Fruit fly (Drosophila melanogaster) whole organism, embryonic: ENCODE results near the gene ab.

Experiments used
- Ada2b ChIP-seq: fragments of 200-800 bp; sonication (Bioruptor generic); IDR thresholded peaks from 2 replicates; pipeline ENCODE4 v1.3.6; 2022; ENCODE audit warnings: missing biosample characterization, missing genetic modification characterization
- CG10431 ChIP-seq: fragments of 200-800 bp; sonication (Bioruptor generic); optimal IDR thresholded peaks from 3 replicates; lab custom pipeline; 2018; ENCODE audit warnings: missing biosample characterization, mild to moderate bottlenecking, missing genetic modification characterization
- CG12769 ChIP-seq: fragments of 200-800 bp; sonication (Bioruptor generic); optimal IDR thresholded peaks from 2 replicates; lab custom pipeline; 2019; ENCODE audit warnings: missing biosample characterization, mild to moderate bottlenecking, missing genetic modification characterization, moderate library complexity
- CG15011 ChIP-seq: fragments of 200-800 bp; sonication (Bioruptor generic); optimal IDR thresholded peaks from 3 replicates; lab custom pipeline; 2018; ENCODE audit warnings: missing biosample characterization, mild to moderate bottlenecking, missing genetic modification characterization
- CG15601 ChIP-seq: fragments of 200-800 bp; sonication (Bioruptor generic); optimal IDR thresholded peaks from 3 replicates; lab custom pipeline; 2019; ENCODE audit warnings: missing biosample characterization, mild to moderate bottlenecking, missing genetic modification characterization, moderate library complexity
- CG17912 ChIP-seq: fragments of 200-800 bp; sonication (Bioruptor generic); optimal IDR thresholded peaks from 2 replicates; lab custom pipeline; 2018; ENCODE audit warnings: missing biosample characterization, mild to moderate bottlenecking, missing genetic modification characterization
- CG18476 ChIP-seq: fragments of 200-800 bp; sonication (Bioruptor generic); optimal IDR thresholded peaks from 2 replicates; lab custom pipeline; 2016; ENCODE audit warnings: missing biosample characterization, mild to moderate bottlenecking, missing genetic modification characterization
- CG18764 ChIP-seq: fragments of 200-800 bp; sonication (Bioruptor generic); optimal IDR thresholded peaks from 3 replicates; lab custom pipeline; 2016; ENCODE audit warnings: missing biosample characterization, missing genetic modification characterization
- CG30020 ChIP-seq: fragments of 200-800 bp; optimal IDR thresholded peaks from 2 replicates; lab custom pipeline; 2019; ENCODE audit warnings: missing biosample characterization, mild to moderate bottlenecking, missing genetic modification characterization, moderate library complexity
- CG31365 ChIP-seq: fragments of 200-800 bp; sonication (Bioruptor generic); optimal IDR thresholded peaks from 2 replicates; lab custom pipeline; 2018; ENCODE audit warnings: missing biosample characterization, mild to moderate bottlenecking, missing genetic modification characterization
- CG34224 ChIP-seq: fragments of 200-800 bp; sonication (Bioruptor generic); IDR thresholded peaks from 3 replicates; pipeline ENCODE4 v1.3.6; 2022; ENCODE audit warnings: missing biosample characterization, missing genetic modification characterization; ENCODE audit not compliant: partially characterized antibody
- CG3838 ChIP-seq: fragments of 200-800 bp; sonication (Bioruptor generic); optimal IDR thresholded peaks from 3 replicates; lab custom pipeline; 2016; ENCODE audit warnings: missing biosample characterization, missing genetic modification characterization
- CG4707 ChIP-seq: fragments of 200-800 bp; sonication (Bioruptor generic); optimal IDR thresholded peaks from 2 replicates; lab custom pipeline; 2018; ENCODE audit warnings: missing biosample characterization, mild to moderate bottlenecking, missing genetic modification characterization, moderate library complexity
- CG7987 ChIP-seq: fragments of 200-800 bp; sonication (Bioruptor generic); optimal IDR thresholded peaks from 2 replicates; lab custom pipeline; 2018; ENCODE audit warnings: missing biosample characterization, mild to moderate bottlenecking, missing genetic modification characterization, moderate library complexity
- CG8281 ChIP-seq: fragments of 200-800 bp; sonication (Bioruptor generic); optimal IDR thresholded peaks from 2 replicates; lab custom pipeline; 2018; ENCODE audit warnings: missing biosample characterization, mild to moderate bottlenecking, missing genetic modification characterization, moderate library complexity
- Dbx ChIP-seq: fragments of 200-800 bp; sonication (Bioruptor generic); IDR thresholded peaks from 3 replicates; pipeline ENCODE4 v1.3.6; 2022; ENCODE audit warnings: missing biosample characterization, missing genetic modification characterization
- Dp ChIP-seq: fragments of 200-800 bp; sonication (Bioruptor generic); optimal IDR thresholded peaks from 2 replicates; lab custom pipeline; 2018; ENCODE audit warnings: missing biosample characterization, mild to moderate bottlenecking, missing genetic modification characterization, moderate library complexity
- Hand ChIP-seq: fragments of 200-800 bp; sonication (Bioruptor generic); optimal IDR thresholded peaks from 2 replicates; lab custom pipeline; 2017; ENCODE audit warnings: mild to moderate bottlenecking, missing biosample characterization, missing genetic modification reagents, missing genetic modification characterization
- HmgZ ChIP-seq: fragments of 200-800 bp; sonication (Bioruptor generic); optimal IDR thresholded peaks from 2 replicates; lab custom pipeline; 2018; ENCODE audit warnings: missing biosample characterization, mild to moderate bottlenecking, missing genetic modification characterization
- Hmr ChIP-seq: fragments of 200-800 bp; sonication (Bioruptor generic); optimal IDR thresholded peaks from 3 replicates; lab custom pipeline; 2017; ENCODE audit warnings: mild to moderate bottlenecking, missing biosample characterization, missing genetic modification reagents, missing genetic modification characterization
- Hsf ChIP-seq: fragments of 200-800 bp; sonication (Bioruptor generic); optimal IDR thresholded peaks from 3 replicates; lab custom pipeline; 2016; ENCODE audit warnings: missing biosample characterization, missing genetic modification characterization
- MTF-1 ChIP-seq: fragments of 200-800 bp; sonication (Bioruptor generic); optimal IDR thresholded peaks from 2 replicates; lab custom pipeline; 2018; ENCODE audit warnings: missing biosample characterization, mild to moderate bottlenecking, missing genetic modification characterization, borderline replicate concordance
- Mad ChIP-seq: fragments of 200-800 bp; sonication (Bioruptor generic); optimal IDR thresholded peaks from 2 replicates; lab custom pipeline; 2016; ENCODE audit warnings: missing biosample characterization, missing genetic modification characterization
- Vsx1 ChIP-seq: fragments of 200-800 bp; sonication (Bioruptor generic); optimal IDR thresholded peaks from 2 replicates; lab custom pipeline; 2017; ENCODE audit warnings: missing biosample characterization, mild to moderate bottlenecking, missing genetic modification characterization, missing genetic modification reagents
- Xbp1 ChIP-seq: fragments of 200-800 bp; sonication (Bioruptor generic); optimal IDR thresholded peaks from 3 replicates; lab custom pipeline; 2016; ENCODE audit warnings: missing biosample characterization, mild to moderate bottlenecking, missing genetic modification characterization
- abd-A ChIP-seq: fragments of 200-800 bp; sonication (Bioruptor generic); optimal IDR thresholded peaks from 3 replicates; lab custom pipeline; 2019; ENCODE audit warnings: missing biosample characterization, mild to moderate bottlenecking, missing genetic modification characterization, moderate library complexity
- ap ChIP-seq: fragments of 200-800 bp; sonication (Bioruptor generic); IDR thresholded peaks from 2 replicates; pipeline ENCODE4 v1.3.6; 2022; ENCODE audit warnings: missing biosample characterization, missing genetic modification characterization
- ato ChIP-seq: fragments of 200-800 bp; sonication (Bioruptor generic); IDR thresholded peaks from 2 replicates; pipeline ENCODE4 v1.3.6; 2022; ENCODE audit warnings: missing biosample characterization, missing genetic modification characterization; ENCODE audit not compliant: partially characterized antibody
- crc ChIP-seq: fragments of 200-800 bp; sonication (Bioruptor generic); optimal IDR thresholded peaks from 2 replicates; lab custom pipeline; 2016; ENCODE audit warnings: missing biosample characterization, missing genetic modification characterization
- croc ChIP-seq: fragments of 200-800 bp; sonication (Bioruptor generic); conservative IDR thresholded peaks from 3 replicates; pipeline ENCODE4 v1.3.6; 2022; ENCODE audit warnings: missing biosample characterization, missing genetic modification characterization
- ewg ChIP-seq: fragments of 200-800 bp; sonication (Bioruptor generic); optimal IDR thresholded peaks from 3 replicates; lab custom pipeline; 2017; ENCODE audit warnings: mild to moderate bottlenecking, missing biosample characterization, missing genetic modification reagents, missing genetic modification characterization
- exex ChIP-seq: fragments of 200-800 bp; sonication (Bioruptor generic); optimal IDR thresholded peaks from 4 replicates; lab custom pipeline; 2018; ENCODE audit warnings: missing biosample characterization, mild to moderate bottlenecking, missing genetic modification characterization, moderate library complexity
- fd102C ChIP-seq: fragments of 200-800 bp; sonication (Bioruptor generic); optimal IDR thresholded peaks from 2 replicates; lab custom pipeline; 2018; ENCODE audit warnings: missing biosample characterization, mild to moderate bottlenecking, missing genetic modification characterization, moderate library complexity
- fru ChIP-seq: fragments of >200 bp; optimal IDR thresholded peaks from 2 replicates; lab custom pipeline; 2017
- grn ChIP-seq: fragments of 200-800 bp; sonication (Bioruptor generic); optimal IDR thresholded peaks from 3 replicates; lab custom pipeline; 2017; ENCODE audit warnings: missing biosample characterization, missing genetic modification characterization
- kah ChIP-seq: fragments of 200-800 bp; sonication (Bioruptor generic); optimal IDR thresholded peaks from 2 replicates; lab custom pipeline; 2018; ENCODE audit warnings: missing biosample characterization, mild to moderate bottlenecking, missing genetic modification characterization
- lbe ChIP-seq: fragments of 200-800 bp; sonication (Bioruptor generic); optimal IDR thresholded peaks from 2 replicates; lab custom pipeline; 2016; ENCODE audit warnings: missing biosample characterization, mild to moderate bottlenecking, missing genetic modification characterization
- mirr ChIP-seq: fragments of 200-800 bp; sonication (Bioruptor generic); optimal IDR thresholded peaks from 3 replicates; lab custom pipeline; 2018; ENCODE audit warnings: missing biosample characterization, mild to moderate bottlenecking, missing genetic modification characterization
- nmo ChIP-seq: fragments of 200-800 bp; sonication (Bioruptor generic); optimal IDR thresholded peaks from 2 replicates; lab custom pipeline; 2018; ENCODE audit warnings: missing biosample characterization, mild to moderate bottlenecking, missing genetic modification characterization, moderate library complexity
- phol ChIP-seq: fragments of 200-800 bp; sonication (Bioruptor generic); optimal IDR thresholded peaks from 3 replicates; lab custom pipeline; 2018; ENCODE audit warnings: missing biosample characterization, mild to moderate bottlenecking, missing genetic modification characterization, moderate library complexity
- pita ChIP-seq: fragments of 200-800 bp; sonication (Bioruptor generic); optimal IDR thresholded peaks from 2 replicates; lab custom pipeline; 2017; ENCODE audit warnings: missing biosample characterization, mild to moderate bottlenecking, missing genetic modification characterization
- ranshi ChIP-seq: fragments of 200-800 bp; sonication (Bioruptor generic); IDR thresholded peaks from 2 replicates; pipeline ENCODE4 v1.3.6; 2022; ENCODE audit warnings: missing biosample characterization, missing genetic modification characterization
- rib ChIP-seq: fragments of 200-800 bp; sonication (Bioruptor generic); IDR thresholded peaks from 2 replicates; pipeline ENCODE4 v1.3.6; 2022; ENCODE audit warnings: missing biosample characterization, missing genetic modification characterization
- sens ChIP-seq: fragments of 200-800 bp; sonication (Bioruptor generic); peaks from one replicate; lab custom pipeline; 2016; ENCODE audit warnings: missing biosample characterization, missing genetic modification characterization
- sima ChIP-seq: fragments of 200-800 bp; sonication (Bioruptor generic); optimal IDR thresholded peaks from 2 replicates; lab custom pipeline; 2016; ENCODE audit warnings: missing biosample characterization, missing genetic modification characterization
- sob ChIP-seq: fragments of 200-800 bp; sonication (Bioruptor generic); IDR thresholded peaks from 2 replicates; pipeline ENCODE4 v1.3.6; 2022; ENCODE audit warnings: missing biosample characterization, missing genetic modification characterization
- sqz ChIP-seq: fragments of 200-800 bp; sonication (Bioruptor generic); optimal IDR thresholded peaks from 3 replicates; lab custom pipeline; 2018; ENCODE audit warnings: missing biosample characterization, mild to moderate bottlenecking, missing genetic modification characterization
- tup ChIP-seq: fragments of 200-800 bp; sonication (Bioruptor generic); optimal IDR thresholded peaks from 2 replicates; lab custom pipeline; 2016; ENCODE audit warnings: missing biosample characterization, mild to moderate bottlenecking, missing genetic modification characterization, moderate library complexity
- tx ChIP-seq: fragments of 200-800 bp; sonication (Bioruptor generic); optimal IDR thresholded peaks from 2 replicates; lab custom pipeline; 2016; ENCODE audit warnings: missing biosample characterization, missing genetic modification characterization
- zfh1 ChIP-seq: fragments of 200-800 bp; sonication (Bioruptor generic); IDR thresholded peaks from 3 replicates; pipeline ENCODE4 v1.3.6; 2022; ENCODE audit warnings: missing biosample characterization, missing genetic modification characterization

Gene ab

dm6 chr2L:11219446-11220038 is 9.1 kb downstream of the ab start (continued):
- TF ChIP-seq CG18476 (peak; percentile 3), sens (GFP tag; lab: Kevin White, UChicago) (no peak), CG31365 (tag; lab: Kevin White, UChicago) (no peak), phol (tag; lab: Kevin White, UChicago) (peak; percentile 62), abd-A (tag; lab: Kevin White, UChicago) (no peak), Mad (GFP tag; lab: Kevin White, UChicago) (no peak), grn (GFP tag; lab: Kevin White, UChicago) (no peak), sob (GFP tag; lab: Robert Waterston, UW) (0 out of 2 replicates have a peak, but pooled peaks have one; percentile 12), pita (GFP tag; lab: Kevin White, UChicago) (no peak), CG17912 (GFP tag; lab: Kevin White, UChicago) (no peak), Hsf (GFP tag; lab: Kevin White, UChicago) (no peak), CG12769 (tag; lab: Kevin White, UChicago) (no peak), ranshi (GFP tag; lab: Robert Waterston, UW) (no peak), Ada2b (GFP tag; lab: Robert Waterston, UW) (peak; percentile 42; the same call in 1 of the 2 replicates), CG15601 (tag; lab: Kevin White, UChicago) (no peak), sqz (GFP tag; lab: Kevin White, UChicago) (no peak), fd102C (GFP tag; lab: Kevin White, UChicago) (no peak), CG7987 (no peak), Dp (no peak), CG15011 (peak; percentile 28), Xbp1 (GFP tag; lab: Kevin White, UChicago) (peak; percentile 41), Hmr (GFP tag; lab: Kevin White, UChicago) (peak; percentile 31), CG34224 (no peak), exex (tag; lab: Kevin White, UChicago) (no peak), rib (no peak), croc (GFP tag; lab: Robert Waterston, UW) (no peak), ewg (GFP tag; lab: Kevin White, UChicago) (peak; percentile 16), CG3838 (no peak), CG4707 (GFP tag; lab: Kevin White, UChicago) (no peak), fru (lab: Kevin White, UChicago) (no peak), tup (GFP tag; lab: Kevin White, UChicago) (no peak), lbe (GFP tag; lab: Kevin White, UChicago) (peak; percentile 24), CG8281 (tag; lab: Kevin White, UChicago) (peak; percentile 18), MTF-1 (GFP tag; lab: Kevin White, UChicago) (no peak), HmgZ (tag; lab: Kevin White, UChicago) (no peak), tx (GFP tag; lab: Kevin White, UChicago) (no peak), ato (GFP tag; lab: Robert Waterston, UW) (no peak), zfh1 (GFP tag; lab: Robert Waterston, UW) (no peak), kah (GFP tag; lab: Kevin White, UChicago) (no peak), Vsx1 (GFP tag; lab: Kevin White, UChicago) (peak; percentile 8), CG18764 (no peak), Hand (GFP tag; lab: Kevin White, UChicago) (no peak), CG30020 (no peak), nmo (GFP tag; lab: Kevin White, UChicago) (peak; percentile 44), crc (GFP tag; lab: Kevin White, UChicago) (no peak), CG10431 (no peak), mirr (GFP tag; lab: Kevin White, UChicago) (no peak), sima (GFP tag; lab: Kevin White, UChicago) (no peak), Dbx (GFP tag; lab: Robert Waterston, UW) (no peak), ap (no peak)
